Worm (Caenorhabditis elegans): ENCODE data around the gene dro-1.

The dro-1 gene

ce11 chrIII:13376304-13376760, 33.8 kb downstream of the dro-1 start, which contains the start of gene lis-1:
Gene lis-1, minus strand, starts transcription at chrIII:13376710.
- TF ChIP-seq F49E8.2 (tag; optimal IDR thresholded peaks at IDR 0.05; ENCODE audit: insufficient read depth) (no peak), snpc-3.4 (tag; optimal IDR thresholded peaks at IDR 0.05) (no peak), nfyb-1 (GFP tag; IDR thresholded peaks at IDR 0.05) (0 out of 2 replicates have a peak, but pooled peaks have one; percentile 10), cebp-1 (GFP tag; IDR thresholded peaks at IDR 0.05) (no peak), cebp-1 (tag; optimal IDR thresholded peaks at IDR 0.05) (peak; percentile 80), lin-35 (GFP tag; optimal IDR thresholded peaks at IDR 0.05) (peak in 1 of 3 experiments; percentile 23), atf-7 (tag; optimal IDR thresholded peaks at IDR 0.05) (peak; percentile 5)

ce11 chrIII:13377249-13377648, 34.8 kb downstream of the dro-1 start:
- TF ChIP-seq repo-1 (tag; optimal IDR thresholded peaks at IDR 0.05) (no peak), rpc-1 (optimal IDR thresholded peaks at IDR 0.05) (no peak), rpc-1 (tag; optimal IDR thresholded peaks at IDR 0.05) (no peak), ceh-91 (GFP tag; IDR thresholded peaks at IDR 0.05) (no peak), ceh-100 (GFP tag; IDR thresholded peaks at IDR 0.05) (no peak), mxl-1 (tag; optimal IDR thresholded peaks at IDR 0.05) (no peak), snpc-4 (GFP tag; optimal IDR thresholded peaks at IDR 0.05) (no peak), snpc-4 (tag; optimal IDR thresholded peaks at IDR 0.05) (peak in 1 of 4 experiments; percentile 15), lin-54 (GFP tag; optimal IDR thresholded peaks at IDR 0.05) (peak; percentile 33), dox-1 (GFP tag; IDR thresholded peaks at IDR 0.05) (no peak), attf-5 (GFP tag; optimal IDR thresholded peaks at IDR 0.05) (peak; percentile 71), F33H1.4 (GFP tag; IDR thresholded peaks at IDR 0.05) (no peak), ztf-18 (tag; optimal IDR thresholded peaks at IDR 0.05) (peak; percentile 61), athp-1 (tag; optimal IDR thresholded peaks at IDR 0.05) (no peak), ztf-25 (GFP tag; IDR thresholded peaks at IDR 0.05) (no peak), hmg-1.2 (GFP tag; IDR thresholded peaks at IDR 0.05) (peak; percentile 91), lin-40 (tag; optimal IDR thresholded peaks at IDR 0.05) (peak; percentile 64), atf-7 (tag; optimal IDR thresholded peaks at IDR 0.05) (no peak), Y53G8AR.9 (GFP tag; conservative IDR thresholded peaks at IDR 0.05) (no peak), attf-3 (GFP tag; conservative IDR thresholded peaks at IDR 0.05) (no peak), F55B11.4 (tag; optimal IDR thresholded peaks at IDR 0.05; ENCODE audit: borderline replicate concordance, insufficient read depth) (no peak), K11D2.4 (GFP tag; IDR thresholded peaks at IDR 0.05) (peak; percentile 72), ztf-6 (GFP tag; IDR thresholded peaks at IDR 0.05) (no peak), mcd-1 (GFP tag; IDR thresholded peaks at IDR 0.05) (peak; percentile 49; the same call in 1 of the 2 replicates), nfya-1 (tag; optimal IDR thresholded peaks at IDR 0.05; ENCODE audit: borderline replicate concordance, insufficient read depth) (no peak), lin-35 (GFP tag; optimal IDR thresholded peaks at IDR 0.05) (peak in 1 of 3 experiments; percentile 53), ztf-26 (tag; optimal IDR thresholded peaks at IDR 0.05) (no peak), bed-1 (GFP tag; IDR thresholded peaks at IDR 0.05) (no peak), B0336.3 (GFP tag; IDR thresholded peaks at IDR 0.05) (no peak; the same call in 1 of the 2 replicates), dpff-1 (tag; optimal IDR thresholded peaks at IDR 0.05) (no peak), Y67H2A.10 (GFP tag; conservative IDR thresholded peaks at IDR 0.05) (no peak), lag-1 (GFP tag; IDR thresholded peaks at IDR 0.05) (no peak), madf-10 (tag; optimal IDR thresholded peaks at IDR 0.05) (no peak), Y56A3A.18 (GFP tag; IDR thresholded peaks at IDR 0.05) (no peak), nhr-27 (tag; optimal IDR thresholded peaks at IDR 0.05) (no peak), cebp-1 (GFP tag; IDR thresholded peaks at IDR 0.05) (peak; percentile 23; the same call in 1 of the 2 replicates), cebp-1 (tag; optimal IDR thresholded peaks at IDR 0.05) (no peak), nfyb-1 (GFP tag; IDR thresholded peaks at IDR 0.05) (peak; percentile 71; the same call in 1 of the 2 replicates), nhr-80 (tag; optimal IDR thresholded peaks at IDR 0.05) (peak; percentile 91), B0035.1 (tag; optimal IDR thresholded peaks at IDR 0.05) (no peak), K12H6.12 (tag; optimal IDR thresholded peaks at IDR 0.05) (peak; percentile 14), F49E8.2 (tag; optimal IDR thresholded peaks at IDR 0.05; ENCODE audit: insufficient read depth) (no peak), let-607 (tag; optimal IDR thresholded peaks at IDR 0.05) (peak in 1 of 2 experiments; percentile 52), nhr-90 (tag; optimal IDR thresholded peaks at IDR 0.05) (no peak), nfya-2 (GFP tag; IDR thresholded peaks at IDR 0.05) (no peak)
